Fruit fly (Drosophila melanogaster): ENCODE data around the gene Lip1.

The Lip1 gene

dm6 chr2L:10676933-10677714 lies 24.2 kb downstream of the Lip1 start, which contains the start of gene CG17104 (continued):
- TF ChIP-seq lab (GFP tag; optimal IDR thresholded peaks at IDR 0.05) (peak; percentile 32), CG15269 (tag; optimal IDR thresholded peaks at IDR 0.05) (peak; percentile 65), CG12104 (GFP tag; optimal IDR thresholded peaks at IDR 0.05) (no peak), Dfd (GFP tag; optimal IDR thresholded peaks at IDR 0.05) (no peak), CG5245 (GFP tag; optimal IDR thresholded peaks at IDR 0.05) (no peak), CG15073 (GFP tag; optimal IDR thresholded peaks at IDR 0.05) (no peak), Drgx (GFP tag; IDR thresholded peaks at IDR 0.05) (peak; percentile 66; the same call in 1 of the 2 replicates), Pdp1 (GFP tag; optimal IDR thresholded peaks at IDR 0.05) (peak in 1 of 2 experiments; percentile 7), ase (GFP tag; IDR thresholded peaks at IDR 0.05) (no peak), eyg (GFP tag; optimal IDR thresholded peaks at IDR 0.05) (no peak), sisA (GFP tag; IDR thresholded peaks at IDR 0.05) (no peak; the same call in 1 of the 2 replicates), run (tag; optimal IDR thresholded peaks at IDR 0.05) (no peak), Six4 (GFP tag; optimal IDR thresholded peaks at IDR 0.05) (no peak), Dref (GFP tag; IDR thresholded peaks at IDR 0.05) (no peak), CG31441 (GFP tag; IDR thresholded peaks at IDR 0.05) (0 out of 2 replicates have a peak, but pooled peaks have one; percentile 13), gfzf (GFP tag; optimal IDR thresholded peaks at IDR 0.05) (no peak), Hmr (GFP tag; optimal IDR thresholded peaks at IDR 0.05) (peak; percentile 31), GATAe (GFP tag; conservative IDR thresholded peaks at IDR 0.05) (no peak), CG12391 (tag; optimal IDR thresholded peaks at IDR 0.05) (peak; percentile 28), row (GFP tag; IDR thresholded peaks at IDR 0.05) (peak; percentile 49), PHDP (tag; optimal IDR thresholded peaks at IDR 0.05) (peak; percentile 53), CG7357 (GFP tag; IDR thresholded peaks at IDR 0.05) (no peak), CG6254 (GFP tag; optimal IDR thresholded peaks at IDR 0.05) (no peak), CG14050 (GFP tag; IDR thresholded peaks at IDR 0.05) (peak; percentile 31; the same call in 1 of the 3 replicates), CG7963 (GFP tag; IDR thresholded peaks at IDR 0.05; ENCODE audit: partially characterized antibody) (no peak), cg (GFP tag; optimal IDR thresholded peaks at IDR 0.05) (no peak), CG17328 (GFP tag; IDR thresholded peaks at IDR 0.05) (no peak), C15 (GFP tag; IDR thresholded peaks at IDR 0.05) (no peak), ac (GFP tag; optimal IDR thresholded peaks at IDR 0.05) (no peak), ci (GFP tag; IDR thresholded peaks at IDR 0.05) (0 out of 3 replicates have a peak, but pooled peaks have one; percentile 14), sd (tag; optimal IDR thresholded peaks at IDR 0.05) (peak; percentile 35), slbo (GFP tag; IDR thresholded peaks at IDR 0.05) (no peak; the same call in 1 of the 2 replicates)

- TF ChIP-seq CG14050 (GFP tag; IDR thresholded peaks at IDR 0.05) (no peak), nom (GFP tag; optimal IDR thresholded peaks at IDR 0.05) (peak; percentile 17)
Measured at dm6 chr2L:10672989-10673388, 28.4 kb downstream of the Lip1 start.

- peak; percentile 80 for TF ChIP-seq Myb (GFP tag; optimal IDR thresholded peaks at IDR 0.05)
- TF ChIP-seq sens (GFP tag) = peak; percentile 12
- TF ChIP-seq CG9932 (GFP tag; IDR thresholded peaks at IDR 0.05) = no peak
- TF ChIP-seq CG8944 (GFP tag; optimal IDR thresholded peaks at IDR 0.05) = no peak
- TF ChIP-seq amos (GFP tag; IDR thresholded peaks at IDR 0.05; ENCODE audit: partially characterized antibody) = peak; percentile 23; the same call in 1 of the 2 replicates
- no peak for TF ChIP-seq mld (GFP tag; IDR thresholded peaks at IDR 0.05; ENCODE audit: partially characterized antibody)
- TF ChIP-seq CTCF (GFP tag; optimal IDR thresholded peaks at IDR 0.05) = peak; percentile 49
- no peak for TF ChIP-seq rib (GFP tag; IDR thresholded peaks at IDR 0.05)
- peak; percentile 8 for TF ChIP-seq stwl (tag; optimal IDR thresholded peaks at IDR 0.05)
- TF ChIP-seq CG11504 (tag; optimal IDR thresholded peaks at IDR 0.05) = peak; percentile 44
- TF ChIP-seq CG2199 (GFP tag; IDR thresholded peaks at IDR 0.05) = 0 out of 3 replicates have a peak, but pooled peaks have one; percentile 60
- TF ChIP-seq B-H1 (GFP tag; IDR thresholded peaks at IDR 0.05) = no peak
Measured at dm6 chr2L:10671530-10671929, 29.8 kb downstream of the Lip1 start.
